Worm (Caenorhabditis elegans) whole organism, L4 larva: ENCODE measurements around the gene atf-4.

Source experiments
- R02D3.7 ChIP-seq: fragments of 150-350 bp; sonication (generic microtip); optimal IDR thresholded peaks from 3 replicates; lab custom pipeline; 2014; ENCODE audit warnings: missing biosample characterization, missing genetic modification characterization
- fkh-10 ChIP-seq: fragments of 150-350 bp; optimal IDR thresholded peaks from 2 replicates; lab custom pipeline; 2014; ENCODE audit warnings: missing biosample characterization, missing genetic modification reagents, missing genetic modification characterization
- nhr-237 ChIP-seq: sonication (generic microtip); optimal IDR thresholded peaks from 2 replicates; lab custom pipeline; 2017; ENCODE audit warnings: missing biosample characterization, missing genetic modification characterization
- pqm-1 ChIP-seq: sonication (generic microtip); optimal IDR thresholded peaks from 2 replicates; lab custom pipeline; 2017; ENCODE audit warnings: missing biosample characterization, missing genetic modification characterization

DNA sequence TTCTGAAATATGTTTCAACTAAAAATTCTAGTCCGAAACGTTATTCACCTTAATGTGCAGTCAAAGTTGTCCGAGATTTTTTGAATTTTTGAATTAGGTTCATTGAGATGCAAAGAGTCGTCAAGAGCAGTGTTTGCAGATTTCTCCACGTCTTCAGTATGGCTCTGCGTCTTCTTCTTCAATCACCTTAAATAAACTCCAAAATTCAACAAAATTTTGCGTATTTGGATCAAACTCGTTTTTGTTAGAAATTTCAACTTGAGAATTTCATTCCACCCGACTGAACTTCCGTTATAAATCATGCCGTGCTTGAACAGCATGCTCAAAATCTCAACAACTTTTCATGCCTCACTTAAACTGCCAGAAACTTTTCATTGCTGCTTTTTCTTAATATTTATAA, 1.5 kb upstream of the atf-4 start, which contains the start of gene T04C10.3:
- TF ChIP-seq fkh-10 (GFP tag; lab: Kevin White, UChicago) = no peak
- TF ChIP-seq nhr-237 (tag; lab: Kevin White, UChicago) = no peak
- TF ChIP-seq pqm-1 (tag; lab: Kevin White, UChicago) = no peak
- TF ChIP-seq R02D3.7 (tag; lab: Kevin White, UChicago) = no peak
